Worm (Caenorhabditis elegans) whole organism, young adult: ENCODE measurements around the gene umps-1.

ENCODE experiments used
- B0261.1 ChIP-seq: sonication (generic microtip); optimal IDR thresholded peaks from 2 replicates; lab custom pipeline; 2016; ENCODE audit warnings: mild to moderate bottlenecking, missing genetic modification characterization, moderate library complexity, missing compliant biosample characterization
- F10E7.11 ChIP-seq: sonication (generic microtip); optimal IDR thresholded peaks from 2 replicates; lab custom pipeline; 2017; ENCODE audit warnings: mild to moderate bottlenecking, missing genetic modification characterization, moderate library complexity, missing compliant biosample characterization
- Y53G8AR.9 ChIP-seq: fragments of 200-800 bp; sonication (Bioruptor generic); conservative IDR thresholded peaks from 2 replicates; pipeline ENCODE4 v1.3.6; 2022; ENCODE audit warnings: missing genetic modification reagents, missing genetic modification characterization, missing compliant biosample characterization
- Y67H2A.10 ChIP-seq: fragments of 200-800 bp; sonication (Bioruptor generic); conservative IDR thresholded peaks from 2 replicates; pipeline ENCODE4 v1.3.6; 2022; ENCODE audit warnings: missing genetic modification reagents, missing genetic modification characterization, missing compliant biosample characterization
- ZK185.1 ChIP-seq: sonication (generic microtip); optimal IDR thresholded peaks from 2 replicates; lab custom pipeline; 2016; ENCODE audit warnings: mild to moderate bottlenecking, missing genetic modification characterization, missing compliant biosample characterization; ENCODE audit not compliant: poor library complexity, severe bottlenecking
- bed-2 ChIP-seq: fragments of 200-800 bp; sonication (Bioruptor generic); IDR thresholded peaks from 2 replicates; pipeline ENCODE4 v1.3.6; 2022; ENCODE audit warnings: missing genetic modification reagents, missing genetic modification characterization, missing compliant biosample characterization
- cebp-1 ChIP-seq, 2 experiments: fragments of 200-800 bp in 1 of 2; sonication (Bioruptor generic) in 1 of 2; sonication (generic microtip) in 1 of 2; IDR thresholded peaks in 1 of 2; optimal IDR thresholded peaks in 1 of 2; 2 replicates each; pipeline versions ENCODE4 v1.3.6 to Lab custom; 2017 to 2022; ENCODE audit warnings: missing compliant biosample characterization in 2 of 2, missing genetic modification characterization in 2 of 2, mild to moderate bottlenecking in 1 of 2, missing genetic modification reagents in 1 of 2, moderate library complexity in 1 of 2
- lin-35 ChIP-seq, 3 experiments: fragments of 150-350 bp in 2 of 3; sonication (generic microtip) in 1 of 3; optimal IDR thresholded peaks; 2 replicates each; lab custom pipeline; 2014 to 2018; ENCODE audit warnings: missing biosample characterization in 3 of 3, missing genetic modification characterization in 3 of 3, missing genetic modification reagents in 3 of 3
- lir-1 ChIP-seq: fragments of 200-800 bp; sonication (Bioruptor generic); conservative IDR thresholded peaks from 2 replicates; pipeline ENCODE4 v1.3.6; 2022; ENCODE audit warnings: missing genetic modification reagents, missing genetic modification characterization, missing compliant biosample characterization
- lsl-1 ChIP-seq: fragments of 200-800 bp; sonication (Bioruptor generic); optimal IDR thresholded peaks from 2 replicates; lab custom pipeline; 2018; ENCODE audit warnings: mild to moderate bottlenecking, missing genetic modification characterization, moderate library complexity, missing compliant biosample characterization
- mes-4 ChIP-seq: sonication (generic microtip); optimal IDR thresholded peaks from 2 replicates; lab custom pipeline; 2016; ENCODE audit warnings: missing genotype, missing genetic modification characterization, missing compliant biosample characterization
- nhr-80 ChIP-seq: sonication (generic microtip); optimal IDR thresholded peaks from 2 replicates; lab custom pipeline; 2016; ENCODE audit warnings: missing genetic modification characterization, missing compliant biosample characterization
- snpc-3.4 ChIP-seq: sonication (generic microtip); optimal IDR thresholded peaks from 2 replicates; lab custom pipeline; 2017; ENCODE audit warnings: missing genetic modification characterization, mild to moderate bottlenecking, missing compliant biosample characterization, antibody characterized with exemption, moderate library complexity, missing genotype, missing genetic modification reagents
- unc-62 ChIP-seq: fragments of 150-350 bp; optimal IDR thresholded peaks from 2 replicates; lab custom pipeline; 2014; ENCODE audit warnings: missing biosample characterization, missing genetic modification reagents, missing genetic modification characterization
- zfh-2 ChIP-seq: fragments of 200-800 bp; sonication (Bioruptor generic); conservative IDR thresholded peaks from 2 replicates; pipeline ENCODE4 v1.3.6; 2022; ENCODE audit warnings: missing genetic modification reagents, missing genetic modification characterization, missing compliant biosample characterization
- ztf-18 ChIP-seq: sonication (generic microtip); optimal IDR thresholded peaks from 2 replicates; lab custom pipeline; 2016; ENCODE audit warnings: missing genotype, mild to moderate bottlenecking, missing genetic modification characterization, missing compliant biosample characterization
- ztf-25 ChIP-seq: fragments of 200-800 bp; sonication (Bioruptor generic); IDR thresholded peaks from 2 replicates; pipeline ENCODE4 v1.3.6; 2022; ENCODE audit warnings: missing genetic modification reagents, missing genetic modification characterization, missing compliant biosample characterization
- ztf-3 ChIP-seq: fragments of 200-800 bp; sonication (Bioruptor generic); optimal IDR thresholded peaks from 2 replicates; lab custom pipeline; 2018; ENCODE audit warnings: mild to moderate bottlenecking, missing genetic modification characterization, missing compliant biosample characterization

The umps-1 gene

DNA sequence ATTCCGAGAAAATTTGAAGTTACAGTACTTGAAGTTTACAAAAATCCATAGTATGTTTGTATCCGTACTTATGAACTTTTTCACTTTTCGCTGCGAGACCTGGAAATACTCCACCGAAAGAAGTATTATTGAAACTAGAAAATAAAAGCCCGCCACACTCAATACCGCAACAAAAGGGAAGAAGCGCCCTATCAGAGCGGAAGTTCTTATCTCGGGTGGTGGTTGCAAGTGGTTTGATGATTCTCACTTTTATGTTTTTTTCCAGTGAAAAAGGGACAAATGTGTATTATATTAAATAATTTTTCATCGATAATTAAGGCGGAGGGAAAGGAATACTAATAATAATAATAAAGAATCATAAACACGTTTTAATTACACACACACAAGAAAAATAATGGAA, 43.2 kb downstream of the umps-1 start:
- TF ChIP-seq ztf-18 (tag; lab: Kevin White, UChicago) (peak; percentile 0), cebp-1 (GFP tag; IDR thresholded peaks at IDR 0.05; lab: Robert Waterston, UW) (no peak), cebp-1 (tag; optimal IDR thresholded peaks at IDR 0.05; lab: Kevin White, UChicago) (no peak), nhr-80 (tag; lab: Kevin White, UChicago) (peak; percentile 24)
- TF ChIP-seq, all 124 proteins: peak for 2

DNA sequence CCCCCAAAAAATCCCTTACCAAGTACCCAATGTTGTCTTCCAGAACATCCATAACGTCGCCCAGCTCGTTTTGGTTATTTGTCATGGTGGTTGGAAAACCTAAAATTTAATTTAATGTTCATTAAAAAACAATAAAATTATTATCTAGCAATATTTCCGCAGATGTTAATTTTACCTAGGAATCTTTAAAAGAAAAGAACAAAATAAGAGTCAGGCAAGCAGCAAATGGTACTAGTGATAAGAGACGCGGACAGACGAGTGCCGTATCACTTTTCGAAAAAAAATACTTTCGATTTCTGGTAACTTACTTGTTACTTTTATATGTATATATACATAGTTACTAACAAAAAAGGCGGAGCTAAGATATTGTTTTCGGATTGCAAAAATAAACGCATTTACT, 46.4 kb downstream of the umps-1 start, which contains the start of gene T07A5.7:
T07A5.7 (minus strand) TSS at position 101 of the 400 bp plus-strand sequence.
- TF ChIP-seq Y53G8AR.9 (GFP tag; lab: Robert Waterston, UW) = no peak
- TF ChIP-seq zfh-2 = no peak

DNA sequence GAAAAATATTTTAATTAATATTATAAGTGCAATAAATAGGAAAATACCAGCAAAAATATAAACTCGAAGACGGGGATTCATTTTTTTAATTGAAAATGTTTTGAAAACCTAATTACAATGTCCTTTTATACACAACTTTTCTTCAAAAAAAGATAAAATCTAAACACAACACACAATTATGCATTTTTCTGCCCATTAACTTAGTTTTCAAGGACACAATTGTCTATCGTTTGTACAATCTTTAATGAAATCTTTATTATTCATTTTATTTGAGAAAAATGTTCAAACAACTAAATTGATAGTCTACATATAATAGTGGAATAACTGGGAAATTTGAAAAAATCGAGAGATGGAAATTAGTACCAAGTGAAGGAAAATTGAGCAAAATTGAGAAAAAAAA, 51.4 kb downstream of the umps-1 start, which contains the start of gene T07A5.1:
T07A5.1 (minus strand) TSS at position 149 of the 400 bp plus-strand sequence.
- TF ChIP-seq B0261.1 (tag; lab: Kevin White, UChicago) (no peak), snpc-3.4 (tag; lab: Kevin White, UChicago) (no peak), unc-62 (no peak), Y67H2A.10 (GFP tag; lab: Robert Waterston, UW) (no peak), ztf-25 (GFP tag; lab: Robert Waterston, UW) (no peak), lsl-1 (GFP tag; lab: Kevin White, UChicago) (no peak), lin-35 (GFP tag; optimal IDR thresholded peaks at IDR 0.05; lab: Kevin White, UChicago) (no peak), bed-2 (GFP tag; lab: Robert Waterston, UW) (no peak), F10E7.11 (tag; lab: Kevin White, UChicago) (no peak), mes-4 (tag; lab: Kevin White, UChicago) (no peak), lir-1 (GFP tag; lab: Robert Waterston, UW) (no peak), Y53G8AR.9 (GFP tag; lab: Robert Waterston, UW) (no peak), ztf-3 (GFP tag; lab: Kevin White, UChicago) (no peak), ZK185.1 (tag; lab: Kevin White, UChicago) (no peak), cebp-1 (GFP tag; IDR thresholded peaks at IDR 0.05; lab: Robert Waterston, UW) (no peak), cebp-1 (tag; optimal IDR thresholded peaks at IDR 0.05; lab: Kevin White, UChicago) (no peak)
